Fruit fly (Drosophila melanogaster) whole organism, embryonic: ENCODE data around the gene Mgat4a.

Experiments used
- Asciz ChIP-seq: fragments of 200-800 bp; sonication (Bioruptor generic); optimal IDR thresholded peaks from 2 replicates; lab custom pipeline; 2017; ENCODE audit warnings: missing biosample characterization, mild to moderate bottlenecking, missing genetic modification characterization, missing genetic modification reagents
- CG11456 ChIP-seq: fragments of 200-800 bp; sonication (Bioruptor generic); IDR thresholded peaks from 3 replicates; pipeline ENCODE4 v1.3.6; 2022; ENCODE audit warnings: missing biosample characterization, missing genetic modification characterization
- CG11695 ChIP-seq: fragments of 200-800 bp; sonication (Bioruptor generic); IDR thresholded peaks from 3 replicates; pipeline ENCODE4 v1.3.6; 2022; ENCODE audit warnings: missing biosample characterization, missing genetic modification characterization
- CG11723 ChIP-seq: fragments of 200-800 bp; sonication (Bioruptor generic); optimal IDR thresholded peaks from 2 replicates; lab custom pipeline; 2017; ENCODE audit warnings: missing biosample characterization, mild to moderate bottlenecking, missing genetic modification characterization
- CG1529 ChIP-seq: fragments of 200-800 bp; sonication (Bioruptor generic); optimal IDR thresholded peaks from 3 replicates; lab custom pipeline; 2018; ENCODE audit warnings: missing biosample characterization, missing genetic modification characterization
- CG17802 ChIP-seq: fragments of 200-800 bp; sonication (Bioruptor generic); optimal IDR thresholded peaks from 2 replicates; lab custom pipeline; 2018; ENCODE audit warnings: missing biosample characterization, mild to moderate bottlenecking, missing genetic modification characterization, moderate library complexity
- CG1792 ChIP-seq: fragments of 200-800 bp; sonication (Bioruptor generic); optimal IDR thresholded peaks from 2 replicates; lab custom pipeline; 2016; ENCODE audit warnings: missing biosample characterization, missing genetic modification characterization
- CG18599 ChIP-seq: fragments of 200-800 bp; sonication (Bioruptor generic); optimal IDR thresholded peaks from 3 replicates; lab custom pipeline; 2017; ENCODE audit warnings: missing biosample characterization, missing genetic modification characterization, mild to moderate bottlenecking, moderate library complexity, missing genetic modification reagents
- CG31224 ChIP-seq: fragments of 200-800 bp; sonication (Bioruptor generic); IDR thresholded peaks from 2 replicates; pipeline ENCODE4 v1.3.6; 2022; ENCODE audit warnings: missing biosample characterization, missing genetic modification characterization
- CG33213 ChIP-seq: fragments of 200-800 bp; sonication (Bioruptor generic); optimal IDR thresholded peaks from 3 replicates; lab custom pipeline; 2016; ENCODE audit warnings: missing biosample characterization, missing genetic modification characterization
- CG6272 ChIP-seq: fragments of 200-800 bp; sonication (Bioruptor generic); IDR thresholded peaks from 2 replicates; pipeline ENCODE4 v1.3.6; 2022; ENCODE audit warnings: missing biosample characterization, missing genetic modification characterization
- CG7357 ChIP-seq: fragments of 200-800 bp; sonication (Bioruptor generic); IDR thresholded peaks from 3 replicates; pipeline ENCODE4 v1.3.6; 2022; ENCODE audit warnings: missing biosample characterization, missing genetic modification characterization
- CG8290 ChIP-seq, 3 experiments: fragments of 200-800 bp; sonication (Bioruptor generic); optimal IDR thresholded peaks; 2 replicates each; lab custom pipeline; 2016 to 2019; ENCODE audit warnings: missing biosample characterization in 3 of 3, missing genetic modification characterization in 3 of 3, mild to moderate bottlenecking in 2 of 3, moderate library complexity in 1 of 3
- CG9215 ChIP-seq: fragments of 200-800 bp; sonication (Bioruptor generic); IDR thresholded peaks from 2 replicates; pipeline ENCODE4 v1.3.6; 2022; ENCODE audit warnings: missing biosample characterization, missing genetic modification characterization
- CG9817 ChIP-seq: fragments of 200-800 bp; sonication (Bioruptor generic); optimal IDR thresholded peaks from 2 replicates; lab custom pipeline; 2018; ENCODE audit warnings: missing biosample characterization, mild to moderate bottlenecking, missing genetic modification characterization, moderate library complexity
- D ChIP-seq, 2 experiments: fragments of 200-800 bp in 1 of 2; fragments of >200 bp in 1 of 2; sonication (Bioruptor generic) in 1 of 2; optimal IDR thresholded peaks; 2 replicates in 1 of 2; 3 replicates in 1 of 2; lab custom pipeline; 2017; ENCODE audit warnings: mild to moderate bottlenecking in 1 of 2, missing biosample characterization in 1 of 2, missing genetic modification characterization in 1 of 2, missing genetic modification reagents in 1 of 2
- Deaf1 ChIP-seq: fragments of 200-800 bp; optimal IDR thresholded peaks from 3 replicates; lab custom pipeline; 2019; ENCODE audit warnings: missing biosample characterization, mild to moderate bottlenecking, missing genetic modification characterization, moderate library complexity
- Dfd ChIP-seq, 2 experiments: fragments of >200 bp; optimal IDR thresholded peaks; 2 replicates each; lab custom pipeline; 2017; ENCODE audit warnings: missing biosample characterization in 2 of 2, missing genetic modification characterization in 2 of 2
- Doc2 ChIP-seq: fragments of 200-800 bp; sonication (Bioruptor generic); IDR thresholded peaks from 2 replicates; pipeline ENCODE4 v1.3.6; 2022; ENCODE audit warnings: missing biosample characterization, missing genetic modification characterization
- Fer1 ChIP-seq: fragments of 200-800 bp; sonication (Bioruptor generic); optimal IDR thresholded peaks from 2 replicates; lab custom pipeline; 2017; ENCODE audit warnings: missing biosample characterization, mild to moderate bottlenecking, missing genetic modification characterization
- GATAe ChIP-seq: fragments of 200-800 bp; sonication (Bioruptor generic); conservative IDR thresholded peaks from 2 replicates; pipeline ENCODE4 v1.3.6; 2022; ENCODE audit warnings: missing biosample characterization, missing genetic modification characterization
- HLH54F ChIP-seq: fragments of 200-800 bp; sonication (Bioruptor generic); optimal IDR thresholded peaks from 3 replicates; lab custom pipeline; 2016; ENCODE audit warnings: missing biosample characterization, missing genetic modification characterization
- Hmr ChIP-seq: fragments of 200-800 bp; sonication (Bioruptor generic); optimal IDR thresholded peaks from 3 replicates; lab custom pipeline; 2017; ENCODE audit warnings: mild to moderate bottlenecking, missing biosample characterization, missing genetic modification reagents, missing genetic modification characterization
- Hr78 ChIP-seq, 2 experiments: fragments of 200-800 bp in 1 of 2; fragments of >200 bp in 1 of 2; sonication (Bioruptor generic) in 1 of 2; optimal IDR thresholded peaks; 2 replicates each; lab custom pipeline; 2017 to 2019; ENCODE audit warnings: missing biosample characterization in 2 of 2, missing genetic modification characterization in 2 of 2, mild to moderate bottlenecking in 1 of 2, moderate library complexity in 1 of 2
- MBD-R2 ChIP-seq: fragments of 200-800 bp; sonication (Bioruptor generic); IDR thresholded peaks from 2 replicates; pipeline ENCODE4 v1.3.6; 2022; ENCODE audit warnings: missing biosample characterization, missing genetic modification characterization
- MTF-1 ChIP-seq: fragments of 200-800 bp; sonication (Bioruptor generic); optimal IDR thresholded peaks from 2 replicates; lab custom pipeline; 2018; ENCODE audit warnings: missing biosample characterization, mild to moderate bottlenecking, missing genetic modification characterization, borderline replicate concordance
- Rx ChIP-seq: fragments of 200-800 bp; sonication (Bioruptor generic); IDR thresholded peaks from 2 replicates; pipeline ENCODE4 v1.3.6; 2022; ENCODE audit warnings: missing biosample characterization, missing genetic modification characterization
- bigmax ChIP-seq: fragments of 200-800 bp; sonication (Bioruptor generic); optimal IDR thresholded peaks from 2 replicates; lab custom pipeline; 2018; ENCODE audit warnings: missing biosample characterization, mild to moderate bottlenecking, missing genetic modification characterization
- bowl ChIP-seq: fragments of 200-800 bp; sonication (Bioruptor generic); IDR thresholded peaks from 2 replicates; pipeline ENCODE4 v1.3.6; 2022; ENCODE audit warnings: missing biosample characterization, missing genetic modification characterization
- chif ChIP-seq, 2 experiments: fragments of 200-800 bp; sonication (Bioruptor generic); optimal IDR thresholded peaks; 3 replicates each; lab custom pipeline; 2016; ENCODE audit warnings: missing biosample characterization in 2 of 2, missing genetic modification characterization in 2 of 2
- chinmo ChIP-seq: fragments of 200-800 bp; sonication (Bioruptor generic); IDR thresholded peaks from 4 replicates; pipeline ENCODE4 v1.3.6; 2022; ENCODE audit warnings: missing biosample characterization, missing genetic modification characterization; ENCODE audit not compliant: partially characterized antibody
- crc ChIP-seq: fragments of 200-800 bp; sonication (Bioruptor generic); optimal IDR thresholded peaks from 2 replicates; lab custom pipeline; 2016; ENCODE audit warnings: missing biosample characterization, missing genetic modification characterization
- da ChIP-seq: fragments of 200-800 bp; sonication (Bioruptor generic); optimal IDR thresholded peaks from 2 replicates; lab custom pipeline; 2016; ENCODE audit warnings: missing biosample characterization, missing genetic modification characterization
- dmrt11E ChIP-seq: fragments of 200-800 bp; sonication (Bioruptor generic); optimal IDR thresholded peaks from 3 replicates; lab custom pipeline; 2018; ENCODE audit warnings: missing biosample characterization, mild to moderate bottlenecking, missing genetic modification characterization, moderate library complexity
- en ChIP-seq: fragments of 200-800 bp; sonication (Bioruptor generic); optimal IDR thresholded peaks from 2 replicates; lab custom pipeline; 2016; ENCODE audit warnings: missing biosample characterization, missing genetic modification characterization
- fru ChIP-seq: fragments of >200 bp; optimal IDR thresholded peaks from 2 replicates; lab custom pipeline; 2017
- gcm ChIP-seq: fragments of 200-800 bp; sonication (Bioruptor generic); optimal IDR thresholded peaks from 2 replicates; lab custom pipeline; 2019; ENCODE audit warnings: missing biosample characterization, mild to moderate bottlenecking, missing genetic modification characterization, moderate library complexity
- gro ChIP-seq: fragments of 200-800 bp; sonication (Bioruptor generic); optimal IDR thresholded peaks from 2 replicates; lab custom pipeline; 2016; ENCODE audit warnings: missing biosample characterization, missing genetic modification characterization
- kay ChIP-seq: fragments of 200-800 bp; sonication (Bioruptor generic); optimal IDR thresholded peaks from 2 replicates; lab custom pipeline; 2016; ENCODE audit warnings: missing biosample characterization, missing genetic modification characterization
- repo ChIP-seq: fragments of 200-800 bp; sonication (Bioruptor generic); optimal IDR thresholded peaks from 2 replicates; lab custom pipeline; 2016; ENCODE audit warnings: missing biosample characterization, missing genetic modification characterization
- toy ChIP-seq: fragments of 200-800 bp; sonication (Bioruptor generic); IDR thresholded peaks from 2 replicates; pipeline ENCODE4 v1.3.6; 2022; ENCODE audit warnings: missing biosample characterization, missing genetic modification characterization
- ttk ChIP-seq: fragments of 200-800 bp; sonication (Bioruptor generic); IDR thresholded peaks from 2 replicates; pipeline ENCODE4 v2.1.2; 2022; ENCODE audit warnings: missing biosample characterization, missing genetic modification characterization
- usp ChIP-seq: fragments of >200 bp; optimal IDR thresholded peaks from 2 replicates; lab custom pipeline; 2017; ENCODE audit warnings: missing biosample characterization, missing genetic modification characterization
- vvl ChIP-seq: fragments of 200-800 bp; sonication (Bioruptor generic); IDR thresholded peaks from 2 replicates; pipeline ENCODE4 v1.3.6; 2022; ENCODE audit warnings: missing biosample characterization, missing genetic modification characterization
- wek ChIP-seq: fragments of 200-800 bp; sonication (Bioruptor generic); optimal IDR thresholded peaks from 3 replicates; lab custom pipeline; 2018; ENCODE audit warnings: missing biosample characterization, mild to moderate bottlenecking, missing genetic modification characterization, moderate library complexity
- wor ChIP-seq: fragments of 200-800 bp; sonication (Bioruptor generic); IDR thresholded peaks from 2 replicates; pipeline ENCODE4 v1.3.6; 2022; ENCODE audit warnings: missing biosample characterization, missing genetic modification characterization
- yki ChIP-seq: fragments of >200 bp; optimal IDR thresholded peaks from 3 replicates; lab custom pipeline; 2018
- z ChIP-seq: fragments of 200-800 bp; sonication (Bioruptor generic); IDR thresholded peaks from 3 replicates; pipeline ENCODE4 v1.3.6; 2022; ENCODE audit warnings: missing biosample characterization, missing genetic modification characterization
- zf30C ChIP-seq: fragments of 200-800 bp; sonication (Bioruptor generic); optimal IDR thresholded peaks from 3 replicates; lab custom pipeline; 2018; ENCODE audit warnings: missing biosample characterization, mild to moderate bottlenecking, missing genetic modification characterization

The Mgat4a gene

DNA sequence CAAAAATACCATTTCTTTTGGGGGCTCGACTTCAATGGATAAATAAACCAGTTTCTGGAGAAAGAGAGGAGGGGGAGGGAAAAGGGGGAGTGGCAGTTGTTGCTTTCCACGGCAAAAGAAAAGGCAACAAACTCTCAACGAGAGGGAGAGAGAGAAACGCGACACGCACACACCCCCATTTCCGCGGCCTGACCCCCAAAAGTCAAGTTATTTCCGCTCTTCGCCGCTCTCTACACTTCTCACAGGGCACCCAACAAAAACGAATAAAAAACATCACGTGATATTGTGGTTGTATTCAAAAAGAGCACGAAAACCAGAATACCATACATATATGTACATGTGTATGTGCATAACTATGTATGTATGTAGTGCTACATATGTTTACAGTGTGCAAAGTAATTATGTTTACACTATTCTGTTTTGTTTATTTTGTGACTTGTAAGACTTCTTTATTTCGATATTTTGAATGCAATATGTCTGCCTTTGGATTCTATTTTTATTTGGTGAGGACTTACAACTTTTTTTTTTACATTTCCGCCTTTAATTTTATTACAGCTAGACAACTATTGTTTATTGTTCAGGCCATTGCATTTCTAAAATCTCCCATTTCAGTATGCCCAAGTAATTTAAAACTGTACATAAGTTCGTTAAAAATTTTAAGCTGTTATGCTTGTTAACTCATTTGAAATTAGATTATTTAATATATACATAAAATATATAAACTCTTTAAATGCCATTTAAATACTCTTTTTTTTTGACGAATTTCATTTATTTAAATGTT lies 19.4 kb downstream of the Mgat4a start (continued):
- TF ChIP-seq Hr78 (GFP tag; optimal IDR thresholded peaks at IDR 0.05; lab: Kevin White, UChicago) = peak in 1 of 2 experiments; percentile 97
- peak; percentile 20 for TF ChIP-seq CG9817 (tag; lab: Kevin White, UChicago)
- peak; percentile 72 for TF ChIP-seq Hmr
- peak; percentile 21 for TF ChIP-seq CG11723 (GFP tag; lab: Kevin White, UChicago)
- peak; percentile 24 for TF ChIP-seq CG8290 (GFP tag; optimal IDR thresholded peaks at IDR 0.05; lab: Kevin White, UChicago)
- TF ChIP-seq CG8290 (tag; optimal IDR thresholded peaks at IDR 0.05; lab: Kevin White, UChicago) = peak; percentile 12 to 66
- TF ChIP-seq da (GFP tag; lab: Kevin White, UChicago) = peak; percentile 39
- TF ChIP-seq D (optimal IDR thresholded peaks at IDR 0.05; lab: Kevin White, UChicago) = no peak
- peak; percentile 71 for TF ChIP-seq D (GFP tag; optimal IDR thresholded peaks at IDR 0.05; lab: Kevin White, UChicago)
- no peak for TF ChIP-seq CG9215 (GFP tag; lab: Robert Waterston, UW)
- TF ChIP-seq CG17802 (tag; lab: Kevin White, UChicago) = no peak
- TF ChIP-seq MTF-1 (GFP tag; lab: Kevin White, UChicago) = peak; percentile 55
- TF ChIP-seq yki (lab: Kevin White, UChicago) = no peak
- TF ChIP-seq HLH54F (GFP tag; lab: Kevin White, UChicago) = peak; percentile 25
- no peak for TF ChIP-seq repo (GFP tag; lab: Kevin White, UChicago)
- TF ChIP-seq CG7357 (GFP tag; lab: Robert Waterston, UW) = peak; percentile 45; the same call in 1 of the 3 replicates
- 0 out of 2 replicates have a peak, but pooled peaks have one; percentile 37 for TF ChIP-seq wor
- peak; percentile 77 for TF ChIP-seq Fer1 (GFP tag; lab: Kevin White, UChicago)
- TF ChIP-seq Deaf1 = peak; percentile 28
- no peak for TF ChIP-seq usp (GFP tag; lab: Kevin White, UChicago)
- peak; percentile 52 for TF ChIP-seq crc (GFP tag; lab: Kevin White, UChicago)
- TF ChIP-seq gro = peak; percentile 64
- peak; percentile 36 for TF ChIP-seq zf30C (GFP tag; lab: Kevin White, UChicago)
- peak; percentile 53 for TF ChIP-seq CG18599
- peak; percentile 53 for TF ChIP-seq en (GFP tag; lab: Kevin White, UChicago)
- TF ChIP-seq CG31224 (GFP tag; lab: Robert Waterston, UW) = no peak
- TF ChIP-seq MBD-R2 (GFP tag; lab: Robert Waterston, UW) = no peak; the same call in 1 of the 2 replicates
- TF ChIP-seq ttk = peak; percentile 40
- peak; percentile 79 for TF ChIP-seq wek
- peak; percentile 47; the same call in 1 of the 3 replicates for TF ChIP-seq z (GFP tag; lab: Robert Waterston, UW)
- TF ChIP-seq chinmo (GFP tag; lab: Robert Waterston, UW) = peak; percentile 96
- no peak for TF ChIP-seq Rx (GFP tag; lab: Robert Waterston, UW)
- no peak for TF ChIP-seq CG33213 (GFP tag; lab: Kevin White, UChicago)
- TF ChIP-seq bowl = no peak
- TF ChIP-seq dmrt11E (tag; lab: Kevin White, UChicago) = peak; percentile 63
- 0 out of 3 replicates have a peak, but pooled peaks have one; percentile 20 for TF ChIP-seq CG11456 (GFP tag; lab: Robert Waterston, UW)
- peak; percentile 54 for TF ChIP-seq vvl (GFP tag; lab: Robert Waterston, UW)
- TF ChIP-seq Doc2 (GFP tag; lab: Robert Waterston, UW) = no peak
- peak; percentile 72 for TF ChIP-seq gcm (GFP tag; lab: Kevin White, UChicago)
- peak; percentile 26 to 63 for TF ChIP-seq chif (GFP tag; optimal IDR thresholded peaks at IDR 0.05; lab: Kevin White, UChicago)
- no peak for TF ChIP-seq Dfd (GFP tag; optimal IDR thresholded peaks at IDR 0.05; lab: Kevin White, UChicago)
- no peak for TF ChIP-seq CG6272
- no peak for TF ChIP-seq CG1792 (GFP tag; lab: Kevin White, UChicago)
- TF ChIP-seq CG1529 = peak; percentile 6
- TF ChIP-seq toy (GFP tag; lab: Robert Waterston, UW) = no peak
- TF ChIP-seq Asciz (GFP tag; lab: Kevin White, UChicago) = peak; percentile 71
- no peak for TF ChIP-seq GATAe
- peak; percentile 13 for TF ChIP-seq kay (GFP tag; lab: Kevin White, UChicago)
- TF ChIP-seq fru = no peak
- 0 out of 3 replicates have a peak, but pooled peaks have one; percentile 39 for TF ChIP-seq CG11695 (GFP tag; lab: Robert Waterston, UW)
- TF ChIP-seq bigmax (GFP tag; lab: Kevin White, UChicago) = no peak
